Worm (Caenorhabditis elegans) whole organism, late embryonic: ENCODE results near the gene srh-146.

Experiments used
- C08G9.2 ChIP-seq: sonication (generic microtip); optimal IDR thresholded peaks from 2 replicates; lab custom pipeline; 2016; ENCODE audit warnings: mild to moderate bottlenecking, missing genetic modification characterization, moderate library complexity, missing compliant biosample characterization
- C38D4.7 ChIP-seq: fragments of 200-800 bp; sonication (Bioruptor generic); optimal IDR thresholded peaks from 2 replicates; lab custom pipeline; 2018; ENCODE audit warnings: mild to moderate bottlenecking, missing genetic modification characterization, moderate library complexity, missing compliant biosample characterization
- K02D7.2 ChIP-seq: sonication (generic microtip); optimal IDR thresholded peaks from 2 replicates; lab custom pipeline; 2017; ENCODE audit warnings: mild to moderate bottlenecking, missing genetic modification characterization, missing compliant biosample characterization
- K09A11.1 ChIP-seq: sonication (generic microtip); optimal IDR thresholded peaks from 2 replicates; lab custom pipeline; 2017; ENCODE audit warnings: antibody characterized with exemption, mild to moderate bottlenecking, missing genetic modification characterization, missing compliant biosample characterization; ENCODE audit not compliant: insufficient read depth
- T23F11.4 ChIP-seq: fragments of 200-800 bp; sonication (Bioruptor generic); optimal IDR thresholded peaks from 2 replicates; lab custom pipeline; 2018; ENCODE audit warnings: mild to moderate bottlenecking, missing genetic modification characterization, missing compliant biosample characterization
- ahr-1 ChIP-seq: sonication (generic microtip); optimal IDR thresholded peaks from 2 replicates; lab custom pipeline; 2016; ENCODE audit warnings: missing genetic modification characterization, missing compliant biosample characterization
- ceh-14 ChIP-seq: sonication (generic microtip); optimal IDR thresholded peaks from 2 replicates; lab custom pipeline; 2016; ENCODE audit warnings: missing genotype, missing genetic modification characterization, missing compliant biosample characterization
- ceh-18 ChIP-seq: sonication (generic microtip); optimal IDR thresholded peaks from 2 replicates; lab custom pipeline; 2016; ENCODE audit warnings: missing genetic modification characterization, missing compliant biosample characterization
- ceh-24 ChIP-seq: sonication (generic microtip); optimal IDR thresholded peaks from 2 replicates; lab custom pipeline; 2016; ENCODE audit warnings: mild to moderate bottlenecking, missing genetic modification characterization, missing compliant biosample characterization
- ceh-30 ChIP-seq: fragments of 150-350 bp; optimal IDR thresholded peaks from 2 replicates; lab custom pipeline; 2014; ENCODE audit warnings: missing biosample characterization, missing genetic modification characterization
- ceh-31 ChIP-seq: sonication (generic microtip); optimal IDR thresholded peaks from 2 replicates; lab custom pipeline; 2016; ENCODE audit warnings: missing genetic modification characterization, missing compliant biosample characterization
- ceh-34 ChIP-seq: sonication (generic microtip); optimal IDR thresholded peaks from 2 replicates; lab custom pipeline; 2016; ENCODE audit warnings: mild to moderate bottlenecking, missing genetic modification characterization, missing compliant biosample characterization
- ceh-45 ChIP-seq: fragments of 200-800 bp; sonication (Bioruptor generic); IDR thresholded peaks from 2 replicates; pipeline ENCODE4 v1.3.6; 2022; ENCODE audit warnings: missing genetic modification reagents, missing genetic modification characterization, missing compliant biosample characterization
- ceh-6 ChIP-seq: fragments of 200-800 bp; sonication (Bioruptor generic); optimal IDR thresholded peaks from 2 replicates; lab custom pipeline; 2018; ENCODE audit warnings: mild to moderate bottlenecking, missing genetic modification characterization, missing compliant biosample characterization
- ceh-9 ChIP-seq: sonication (generic microtip); optimal IDR thresholded peaks from 2 replicates; lab custom pipeline; 2016; ENCODE audit warnings: mild to moderate bottlenecking, missing genetic modification characterization, inconsistent platforms, missing compliant biosample characterization
- dmd-4 ChIP-seq: sonication (generic microtip); optimal IDR thresholded peaks from 2 replicates; lab custom pipeline; 2016; ENCODE audit warnings: borderline replicate concordance, missing genetic modification characterization, missing compliant biosample characterization
- dve-1 ChIP-seq: sonication (generic microtip); optimal IDR thresholded peaks from 2 replicates; lab custom pipeline; 2017; ENCODE audit warnings: antibody characterized with exemption, mild to moderate bottlenecking, missing genetic modification characterization, missing compliant biosample characterization
- elt-2 ChIP-seq: sonication (generic microtip); optimal IDR thresholded peaks from 2 replicates; lab custom pipeline; 2016; ENCODE audit warnings: missing genetic modification reagents, missing genetic modification characterization, missing compliant biosample characterization
- elt-4 ChIP-seq: sonication (generic microtip); optimal IDR thresholded peaks from 2 replicates; lab custom pipeline; 2016; ENCODE audit warnings: missing genetic modification characterization, missing compliant biosample characterization
- eyg-1 ChIP-seq: sonication (generic microtip); optimal IDR thresholded peaks from 2 replicates; lab custom pipeline; 2016; ENCODE audit warnings: missing genotype, missing genetic modification characterization, missing compliant biosample characterization
- fkh-10 ChIP-seq: fragments of 150-350 bp; optimal IDR thresholded peaks from 2 replicates; lab custom pipeline; 2014; ENCODE audit warnings: missing biosample characterization, missing genetic modification reagents, missing genetic modification characterization
- hlh-30 ChIP-seq: sonication (generic microtip); optimal IDR thresholded peaks from 2 replicates; lab custom pipeline; 2017; ENCODE audit warnings: antibody characterized with exemption, missing genetic modification characterization, missing compliant biosample characterization; ENCODE audit not compliant: insufficient read depth
- hlh-6 ChIP-seq: sonication (generic microtip); optimal IDR thresholded peaks from 2 replicates; lab custom pipeline; 2016; ENCODE audit warnings: missing genotype, missing genetic modification characterization, missing compliant biosample characterization
- lim-6 ChIP-seq: sonication (generic microtip); optimal IDR thresholded peaks from 2 replicates; lab custom pipeline; 2016; ENCODE audit warnings: missing genetic modification characterization, missing compliant biosample characterization
- nhr-11 ChIP-seq: fragments of 150-350 bp; optimal IDR thresholded peaks from 2 replicates; lab custom pipeline; 2014; ENCODE audit warnings: missing biosample characterization, missing genetic modification characterization
- nhr-232 ChIP-seq: sonication (generic microtip); optimal IDR thresholded peaks from 2 replicates; lab custom pipeline; 2016; ENCODE audit warnings: missing genetic modification characterization, missing compliant biosample characterization
- npax-4 ChIP-seq: sonication (generic microtip); optimal IDR thresholded peaks from 2 replicates; lab custom pipeline; 2016; ENCODE audit warnings: missing genetic modification characterization, missing compliant biosample characterization
- pag-3 ChIP-seq: sonication (generic microtip); optimal IDR thresholded peaks from 2 replicates; lab custom pipeline; 2016; ENCODE audit warnings: missing compliant biosample characterization, missing genetic modification characterization, borderline replicate concordance
- pat-9 ChIP-seq: fragments of 200-800 bp; sonication (Bioruptor generic); optimal IDR thresholded peaks from 2 replicates; lab custom pipeline; 2018; ENCODE audit warnings: mild to moderate bottlenecking, missing genetic modification characterization, moderate library complexity, missing compliant biosample characterization
- pax-1 ChIP-seq: fragments of 150-350 bp; optimal IDR thresholded peaks from 2 replicates; lab custom pipeline; 2014; ENCODE audit warnings: missing biosample characterization, missing genetic modification characterization
- pha-2 ChIP-seq: sonication (generic microtip); optimal IDR thresholded peaks from 2 replicates; lab custom pipeline; 2017; ENCODE audit warnings: mild to moderate bottlenecking, missing genetic modification characterization, missing compliant biosample characterization
- pha-4 ChIP-seq: fragments of 150-350 bp; optimal IDR thresholded peaks from 2 replicates; lab custom pipeline; 2018; ENCODE audit warnings: missing biosample characterization, missing genetic modification reagents, missing genetic modification characterization
- sdc-2 ChIP-seq: sonication (generic microtip); optimal IDR thresholded peaks from 2 replicates; lab custom pipeline; 2016; ENCODE audit warnings: missing genotype, missing genetic modification characterization, missing compliant biosample characterization
- sox-2 ChIP-seq: fragments of 200-800 bp; sonication (Bioruptor generic); IDR thresholded peaks from 2 replicates; pipeline ENCODE4 v1.3.6; 2022; ENCODE audit warnings: missing genetic modification reagents, missing genetic modification characterization, missing compliant biosample characterization
- syd-9 ChIP-seq: sonication (generic microtip); optimal IDR thresholded peaks from 2 replicates; lab custom pipeline; 2016; ENCODE audit warnings: mild to moderate bottlenecking, missing genetic modification characterization, moderate library complexity, missing compliant biosample characterization
- tbx-7 ChIP-seq: sonication (generic microtip); optimal IDR thresholded peaks from 2 replicates; lab custom pipeline; 2016; ENCODE audit warnings: missing genotype, missing genetic modification characterization, missing compliant biosample characterization
- unc-55 ChIP-seq: sonication (generic microtip); optimal IDR thresholded peaks from 2 replicates; lab custom pipeline; 2017; ENCODE audit warnings: missing biosample characterization, missing genetic modification reagents, missing genetic modification characterization
- zip-5 ChIP-seq: sonication (generic microtip); optimal IDR thresholded peaks from 2 replicates; lab custom pipeline; 2016; ENCODE audit warnings: missing genetic modification characterization, missing compliant biosample characterization

Gene srh-146

ce11 chrV:2931252-2931651, 17.2 kb downstream of the srh-146 start, which contains the start of gene C31B8.1:
Gene C31B8.1, plus strand, starts transcription at chrV:2931552.
- TF ChIP-seq sox-2 (GFP tag; lab: Robert Waterston, UW) (no peak), C08G9.2 (tag; lab: Kevin White, UChicago) (no peak), hlh-30 (tag; lab: Kevin White, UChicago) (no peak), elt-4 (no peak), tbx-7 (tag; lab: Kevin White, UChicago) (no peak), pat-9 (tag; lab: Kevin White, UChicago) (no peak), pha-4 (tag; lab: Kevin White, UChicago) (no peak), C38D4.7 (no peak), K09A11.1 (tag; lab: Kevin White, UChicago) (no peak), ceh-24 (tag; lab: Kevin White, UChicago) (no peak), zip-5 (tag; lab: Kevin White, UChicago) (no peak), eyg-1 (tag; lab: Kevin White, UChicago) (no peak), T23F11.4 (GFP tag; lab: Kevin White, UChicago) (no peak), syd-9 (tag; lab: Kevin White, UChicago) (no peak), nhr-232 (tag; lab: Kevin White, UChicago) (no peak), dve-1 (tag; lab: Kevin White, UChicago) (no peak), ceh-9 (no peak)

ce11 chrV:2934075-2934474, 20.0 kb downstream of the srh-146 start, which contains the start of gene srh-247:
Gene srh-247, minus strand, starts transcription at chrV:2934175.
- no peak for TF ChIP-seq pha-2 (tag; lab: Kevin White, UChicago)
- no peak for TF ChIP-seq zip-5 (tag; lab: Kevin White, UChicago)
- TF ChIP-seq ceh-30 (tag; lab: Kevin White, UChicago) = no peak

ce11 chrV:2938497-2938896, 24.4 kb downstream of the srh-146 start, which contains the start of gene srw-141:
Gene srw-141, minus strand, starts transcription at chrV:2938597.
- TF ChIP-seq ceh-31 (tag; lab: Kevin White, UChicago) (no peak), nhr-11 (tag; lab: Kevin White, UChicago) (no peak), ceh-45 (no peak), elt-2 (tag; lab: Kevin White, UChicago) (no peak), ceh-34 (tag; lab: Kevin White, UChicago) (no peak), pax-1 (tag; lab: Kevin White, UChicago) (no peak), ceh-18 (tag; lab: Kevin White, UChicago) (no peak), npax-4 (no peak), ceh-6 (GFP tag; lab: Kevin White, UChicago) (no peak), K02D7.2 (tag; lab: Kevin White, UChicago) (no peak), unc-55 (no peak)

- TF ChIP-seq pha-4 (tag; lab: Kevin White, UChicago) (no peak), syd-9 (tag; lab: Kevin White, UChicago) (no peak), pha-2 (tag; lab: Kevin White, UChicago) (no peak), ahr-1 (no peak), elt-2 (tag; lab: Kevin White, UChicago) (no peak), sdc-2 (tag; lab: Kevin White, UChicago) (no peak), ceh-24 (tag; lab: Kevin White, UChicago) (no peak), dmd-4 (tag; lab: Kevin White, UChicago) (no peak)
Measured at ce11 chrV:2941405-2941804, 27.4 kb downstream of the srh-146 start, which contains the start of gene srw-143. Gene srw-143, minus strand, starts transcription at chrV:2941505.

- no peak for TF ChIP-seq pag-3 (tag; lab: Kevin White, UChicago)
- no peak for TF ChIP-seq ceh-30 (tag; lab: Kevin White, UChicago)
- TF ChIP-seq nhr-232 (tag; lab: Kevin White, UChicago) = no peak
- no peak for TF ChIP-seq ceh-14 (tag; lab: Kevin White, UChicago)
- no peak for TF ChIP-seq elt-2 (tag; lab: Kevin White, UChicago)
- no peak for TF ChIP-seq fkh-10 (GFP tag; lab: Kevin White, UChicago)
- no peak for TF ChIP-seq pha-4 (tag; lab: Kevin White, UChicago)
- TF ChIP-seq zip-5 (tag; lab: Kevin White, UChicago) = no peak
- no peak for TF ChIP-seq ceh-31 (tag; lab: Kevin White, UChicago)
- no peak for TF ChIP-seq lim-6
- TF ChIP-seq hlh-6 (tag; lab: Kevin White, UChicago) = no peak
Measured at ce11 chrV:2942247-2942646, 28.2 kb downstream of the srh-146 start.
